Fruit fly (Drosophila melanogaster) whole organism, embryonic: Measurements from ENCODE around the gene CG4970.
A peak's percentile ranks its signal among the peaks of the same experiment; 100 is the strongest.

Source experiments
- Asciz ChIP-seq: fragments of 200-800 bp; sonication (Bioruptor generic); optimal IDR thresholded peaks from 2 replicates; lab custom pipeline; 2017; ENCODE audit warnings: missing biosample characterization, mild to moderate bottlenecking, missing genetic modification characterization, missing genetic modification reagents
- CG1024 ChIP-seq: fragments of 200-800 bp; sonication (Bioruptor generic); IDR thresholded peaks from 2 replicates; pipeline ENCODE4 v1.3.6; 2022; ENCODE audit warnings: missing biosample characterization, missing genetic modification characterization
- CG10321 ChIP-seq: fragments of 200-800 bp; sonication (Bioruptor generic); IDR thresholded peaks from 2 replicates; pipeline ENCODE4 v1.3.6; 2022; ENCODE audit warnings: missing biosample characterization, missing genetic modification characterization
- CG10543 ChIP-seq: fragments of 200-800 bp; sonication (Bioruptor generic); optimal IDR thresholded peaks from 3 replicates; lab custom pipeline; 2017; ENCODE audit warnings: missing biosample characterization, mild to moderate bottlenecking, missing genetic modification characterization, moderate library complexity
- CG11085 ChIP-seq: fragments of 200-800 bp; sonication (Bioruptor generic); IDR thresholded peaks from 2 replicates; pipeline ENCODE4 v1.3.6; 2022; ENCODE audit warnings: missing biosample characterization, missing genetic modification characterization
- CG11504 ChIP-seq: fragments of 200-800 bp; sonication (Bioruptor generic); optimal IDR thresholded peaks from 3 replicates; lab custom pipeline; 2019; ENCODE audit warnings: missing biosample characterization, mild to moderate bottlenecking, missing genetic modification characterization, moderate library complexity
- CG14710 ChIP-seq: fragments of 200-800 bp; sonication (Bioruptor generic); optimal IDR thresholded peaks from 3 replicates; lab custom pipeline; 2019; ENCODE audit warnings: missing biosample characterization, mild to moderate bottlenecking, missing genetic modification characterization, moderate library complexity
- CG1529 ChIP-seq: fragments of 200-800 bp; sonication (Bioruptor generic); optimal IDR thresholded peaks from 3 replicates; lab custom pipeline; 2018; ENCODE audit warnings: missing biosample characterization, missing genetic modification characterization
- CG1602 ChIP-seq: fragments of 200-800 bp; sonication (Bioruptor generic); optimal IDR thresholded peaks from 3 replicates; lab custom pipeline; 2016; ENCODE audit warnings: missing biosample characterization, missing genetic modification characterization
- CG1603 ChIP-seq: fragments of 200-800 bp; sonication (Bioruptor generic); optimal IDR thresholded peaks from 2 replicates; lab custom pipeline; 2019; ENCODE audit warnings: missing biosample characterization, mild to moderate bottlenecking, missing genetic modification characterization, moderate library complexity
- CG16779 ChIP-seq: fragments of 200-800 bp; sonication (Bioruptor generic); IDR thresholded peaks from 2 replicates; pipeline ENCODE4 v1.3.6; 2022; ENCODE audit warnings: missing biosample characterization, missing genetic modification characterization
- CG16813 ChIP-seq: fragments of 200-800 bp; sonication (Bioruptor generic); IDR thresholded peaks from 3 replicates; pipeline ENCODE4 v1.3.6; 2022; ENCODE audit warnings: missing biosample characterization, missing genetic modification characterization; ENCODE audit not compliant: partially characterized antibody
- CG17568 ChIP-seq: fragments of 200-800 bp; sonication (Bioruptor generic); optimal IDR thresholded peaks from 2 replicates; lab custom pipeline; 2018; ENCODE audit warnings: missing biosample characterization, mild to moderate bottlenecking, missing genetic modification characterization, moderate library complexity
- CG1792 ChIP-seq: fragments of 200-800 bp; sonication (Bioruptor generic); optimal IDR thresholded peaks from 2 replicates; lab custom pipeline; 2016; ENCODE audit warnings: missing biosample characterization, missing genetic modification characterization
- CG18764 ChIP-seq: fragments of 200-800 bp; sonication (Bioruptor generic); optimal IDR thresholded peaks from 3 replicates; lab custom pipeline; 2016; ENCODE audit warnings: missing biosample characterization, missing genetic modification characterization
- CG2120 ChIP-seq: fragments of 200-800 bp; sonication (Bioruptor generic); optimal IDR thresholded peaks from 3 replicates; lab custom pipeline; 2016; ENCODE audit warnings: missing biosample characterization, missing genetic modification characterization
- CG2712 ChIP-seq: fragments of 200-800 bp; optimal IDR thresholded peaks from 3 replicates; lab custom pipeline; 2019; ENCODE audit warnings: missing biosample characterization, mild to moderate bottlenecking, missing genetic modification characterization, moderate library complexity
- CG2889 ChIP-seq: fragments of 200-800 bp; sonication (Bioruptor generic); IDR thresholded peaks from 3 replicates; pipeline ENCODE4 v1.3.6; 2022; ENCODE audit warnings: missing biosample characterization, missing genetic modification characterization
- CG3163 ChIP-seq: fragments of 200-800 bp; sonication (Bioruptor generic); optimal IDR thresholded peaks from 3 replicates; lab custom pipeline; 2016; ENCODE audit warnings: missing biosample characterization, missing genetic modification characterization
- CG32532 ChIP-seq: fragments of 200-800 bp; sonication (Bioruptor generic); IDR thresholded peaks from 2 replicates; pipeline ENCODE4 v1.3.6; 2022; ENCODE audit warnings: missing biosample characterization, missing genetic modification characterization
- CG4707 ChIP-seq: fragments of 200-800 bp; sonication (Bioruptor generic); optimal IDR thresholded peaks from 2 replicates; lab custom pipeline; 2018; ENCODE audit warnings: missing biosample characterization, mild to moderate bottlenecking, missing genetic modification characterization, moderate library complexity
- CG6854 ChIP-seq: fragments of 200-800 bp; sonication (Bioruptor generic); optimal IDR thresholded peaks from 3 replicates; lab custom pipeline; 2017; ENCODE audit warnings: missing biosample characterization, mild to moderate bottlenecking, missing genetic modification characterization
- CG7745 ChIP-seq: fragments of 200-800 bp; sonication (Bioruptor generic); optimal IDR thresholded peaks from 2 replicates; lab custom pipeline; 2018; ENCODE audit warnings: missing biosample characterization, mild to moderate bottlenecking, missing genetic modification characterization, moderate library complexity
- CG8388 ChIP-seq: fragments of 200-800 bp; sonication (Bioruptor generic); optimal IDR thresholded peaks from 2 replicates; lab custom pipeline; 2019; ENCODE audit warnings: missing biosample characterization, mild to moderate bottlenecking, missing genetic modification characterization, moderate library complexity
- CG9609 ChIP-seq: fragments of 200-800 bp; sonication (Bioruptor generic); optimal IDR thresholded peaks from 3 replicates; lab custom pipeline; 2016; ENCODE audit warnings: missing biosample characterization, missing genetic modification characterization
- D19B ChIP-seq: fragments of 200-800 bp; sonication (Bioruptor generic); optimal IDR thresholded peaks from 2 replicates; lab custom pipeline; 2017; ENCODE audit warnings: missing biosample characterization, mild to moderate bottlenecking, missing genetic modification characterization
- H15 ChIP-seq: fragments of 200-800 bp; sonication (Bioruptor generic); IDR thresholded peaks from 3 replicates; pipeline ENCODE4 v1.3.6; 2022; ENCODE audit warnings: missing biosample characterization, missing genetic modification characterization
- HLH3B ChIP-seq: fragments of 200-800 bp; sonication (Bioruptor generic); IDR thresholded peaks from 2 replicates; pipeline ENCODE4 v1.3.6; 2022; ENCODE audit warnings: missing biosample characterization, missing genetic modification characterization
- HLH4C ChIP-seq: fragments of 200-800 bp; sonication (Bioruptor generic); IDR thresholded peaks from 3 replicates; pipeline ENCODE4 v1.3.6; 2022; ENCODE audit warnings: missing biosample characterization, missing genetic modification characterization; ENCODE audit not compliant: partially characterized antibody
- Lpt ChIP-seq: fragments of >200 bp; optimal IDR thresholded peaks from 2 replicates; lab custom pipeline; 2018; ENCODE audit warnings: missing biosample characterization, missing genetic modification characterization
- NFAT ChIP-seq: fragments of 200-800 bp; sonication (Bioruptor generic); IDR thresholded peaks from 2 replicates; pipeline ENCODE4 v1.3.6; 2022; ENCODE audit warnings: missing biosample characterization, missing genetic modification characterization
- NK7.1 ChIP-seq: fragments of 200-800 bp; sonication (Bioruptor generic); optimal IDR thresholded peaks from 3 replicates; lab custom pipeline; 2016; ENCODE audit warnings: missing biosample characterization, missing genetic modification characterization
- Ptx1 ChIP-seq: fragments of 200-800 bp; sonication (Bioruptor generic); IDR thresholded peaks from 2 replicates; pipeline ENCODE4 v1.3.6; 2022; ENCODE audit warnings: missing biosample characterization, missing genetic modification characterization
- Vsx1 ChIP-seq: fragments of 200-800 bp; sonication (Bioruptor generic); optimal IDR thresholded peaks from 2 replicates; lab custom pipeline; 2017; ENCODE audit warnings: missing biosample characterization, mild to moderate bottlenecking, missing genetic modification characterization, missing genetic modification reagents
- Xrp1 ChIP-seq: fragments of 200-800 bp; sonication (Bioruptor generic); IDR thresholded peaks from 2 replicates; pipeline ENCODE4 v1.3.6; 2022; ENCODE audit warnings: missing biosample characterization, missing genetic modification characterization
- amos ChIP-seq: fragments of 200-800 bp; sonication (Bioruptor generic); IDR thresholded peaks from 2 replicates; pipeline ENCODE4 v1.3.6; 2022; ENCODE audit warnings: missing biosample characterization, missing genetic modification characterization; ENCODE audit not compliant: partially characterized antibody
- chif ChIP-seq, 2 experiments: fragments of 200-800 bp; sonication (Bioruptor generic); optimal IDR thresholded peaks; 3 replicates each; lab custom pipeline; 2016; ENCODE audit warnings: missing biosample characterization in 2 of 2, missing genetic modification characterization in 2 of 2
- dimm ChIP-seq: fragments of 200-800 bp; sonication (Bioruptor generic); IDR thresholded peaks from 2 replicates; pipeline ENCODE4 v1.3.6; 2022; ENCODE audit warnings: missing biosample characterization, missing genetic modification characterization
- eve ChIP-seq, 2 experiments: fragments of >200 bp; optimal IDR thresholded peaks; 2 replicates each; lab custom pipeline; 2017; ENCODE audit warnings: missing biosample characterization in 2 of 2, missing genetic modification characterization in 2 of 2
- grn ChIP-seq: fragments of 200-800 bp; sonication (Bioruptor generic); optimal IDR thresholded peaks from 3 replicates; lab custom pipeline; 2017; ENCODE audit warnings: missing biosample characterization, missing genetic modification characterization
- gsb-n ChIP-seq: fragments of 200-800 bp; sonication (Bioruptor generic); optimal IDR thresholded peaks from 3 replicates; lab custom pipeline; 2018; ENCODE audit warnings: missing biosample characterization, mild to moderate bottlenecking, missing genetic modification characterization
- lilli ChIP-seq: fragments of 200-800 bp; sonication (Bioruptor generic); optimal IDR thresholded peaks from 3 replicates; lab custom pipeline; 2016; ENCODE audit warnings: missing biosample characterization, missing genetic modification characterization
- lola ChIP-seq, 3 experiments: fragments of >200 bp in 2 of 3; fragments of 200-800 bp in 1 of 3; sonication (Bioruptor generic) in 1 of 3; optimal IDR thresholded peaks; 2 replicates each; lab custom pipeline; 2017 to 2019; ENCODE audit warnings: missing biosample characterization in 3 of 3, missing genetic modification characterization in 3 of 3, mild to moderate bottlenecking in 1 of 3, moderate library complexity in 1 of 3
- ranshi ChIP-seq: fragments of 200-800 bp; sonication (Bioruptor generic); IDR thresholded peaks from 2 replicates; pipeline ENCODE4 v1.3.6; 2022; ENCODE audit warnings: missing biosample characterization, missing genetic modification characterization
- schlank ChIP-seq: fragments of 200-800 bp; sonication (Bioruptor generic); optimal IDR thresholded peaks from 2 replicates; lab custom pipeline; 2018; ENCODE audit warnings: missing biosample characterization, mild to moderate bottlenecking, missing genetic modification characterization
- scrt ChIP-seq: fragments of 200-800 bp; sonication (Bioruptor generic); optimal IDR thresholded peaks from 2 replicates; lab custom pipeline; 2018; ENCODE audit warnings: missing biosample characterization, mild to moderate bottlenecking, missing genetic modification characterization, moderate library complexity
- tll ChIP-seq, 2 experiments: fragments of 200-800 bp in 1 of 2; fragments of >200 bp in 1 of 2; sonication (Bioruptor generic) in 1 of 2; optimal IDR thresholded peaks; 2 replicates each; lab custom pipeline; 2017 to 2019; ENCODE audit warnings: missing biosample characterization in 2 of 2, missing genetic modification characterization in 2 of 2, mild to moderate bottlenecking in 1 of 2, moderate library complexity in 1 of 2
- trh ChIP-seq: fragments of 200-800 bp; sonication (Bioruptor generic); optimal IDR thresholded peaks from 2 replicates; lab custom pipeline; 2016; ENCODE audit warnings: missing biosample characterization, missing genetic modification characterization
- zen ChIP-seq: fragments of 200-800 bp; sonication (Bioruptor generic); optimal IDR thresholded peaks from 3 replicates; lab custom pipeline; 2018; ENCODE audit warnings: missing biosample characterization, mild to moderate bottlenecking, missing genetic modification characterization, moderate library complexity

The CG4970 gene

DNA sequence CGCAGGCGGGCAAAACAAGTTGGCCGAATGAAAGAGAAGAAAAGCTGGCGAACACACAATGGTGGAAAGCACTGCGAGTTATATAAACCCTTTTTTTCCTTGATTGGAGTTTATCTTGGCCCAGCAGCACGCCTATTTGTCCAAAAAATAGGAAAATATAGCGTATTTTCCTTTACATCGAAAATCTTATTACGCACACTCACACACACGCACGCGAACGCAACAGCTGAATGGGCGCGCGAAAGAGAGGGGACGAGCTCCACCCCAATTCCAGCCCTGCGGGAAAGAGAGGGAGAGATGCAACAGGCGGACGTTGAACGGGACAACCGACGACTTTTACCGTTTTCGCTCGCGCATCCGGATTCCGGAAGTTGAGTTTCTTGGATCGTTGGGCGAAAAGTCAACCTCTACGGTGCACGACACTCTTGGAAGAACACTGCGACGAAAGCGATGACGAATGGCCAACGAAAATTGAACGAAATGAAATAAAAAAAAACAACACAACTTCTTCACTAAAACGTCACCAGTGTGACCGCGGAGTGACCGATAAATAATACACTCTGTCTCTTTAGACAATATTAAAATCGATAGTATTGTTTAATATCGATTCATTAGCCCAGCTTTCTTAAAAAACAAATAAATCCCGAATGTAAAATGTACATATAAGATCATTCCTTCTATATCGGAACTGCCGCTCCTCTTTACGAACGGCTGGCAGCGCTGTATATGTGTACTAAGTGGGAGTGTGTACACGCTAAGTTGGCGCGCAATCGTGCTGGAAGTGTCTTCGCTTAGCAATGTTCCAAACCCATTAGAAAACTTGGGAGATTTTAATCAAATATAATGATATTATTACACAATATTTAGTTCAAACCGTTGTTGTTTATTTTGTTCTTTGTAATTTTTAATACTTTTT lies at the start of gene CG4970, which contains the start of gene Dlg5 (continued):
- TF ChIP-seq CG10543 (GFP tag; lab: Kevin White, UChicago) (no peak), CG32532 (GFP tag; lab: Robert Waterston, UW) (no peak), HLH3B (GFP tag; lab: Robert Waterston, UW) (no peak), HLH4C (GFP tag; lab: Robert Waterston, UW) (peak; percentile 73), grn (GFP tag; lab: Kevin White, UChicago) (peak; percentile 93), CG11504 (tag; lab: Kevin White, UChicago) (no peak), Lpt (GFP tag; lab: Kevin White, UChicago) (no peak), gsb-n (tag; lab: Kevin White, UChicago) (no peak), CG3163 (no peak), lilli (GFP tag; lab: Kevin White, UChicago) (peak; percentile 20), CG2712 (tag; lab: Kevin White, UChicago) (no peak), CG1603 (peak; percentile 81), chif (GFP tag; optimal IDR thresholded peaks at IDR 0.05; lab: Kevin White, UChicago) (no peak), CG18764 (GFP tag; lab: Kevin White, UChicago) (no peak), CG16779 (GFP tag; lab: Robert Waterston, UW) (no peak), ranshi (GFP tag; lab: Robert Waterston, UW) (no peak), dimm (GFP tag; lab: Robert Waterston, UW) (no peak), lola (GFP tag; optimal IDR thresholded peaks at IDR 0.05; lab: Kevin White, UChicago) (peak in 1 of 3 experiments; percentile 71), CG16813 (GFP tag; lab: Robert Waterston, UW) (peak; percentile 82), CG1602 (no peak), CG8388 (GFP tag; lab: Kevin White, UChicago) (no peak), NFAT (GFP tag; lab: Robert Waterston, UW) (peak; percentile 63; the same call in 1 of the 2 replicates), CG4707 (GFP tag; lab: Kevin White, UChicago) (no peak), CG14710 (tag; lab: Kevin White, UChicago) (peak; percentile 69), Xrp1 (no peak), CG9609 (GFP tag; lab: Kevin White, UChicago) (no peak), NK7.1 (GFP tag; lab: Kevin White, UChicago) (no peak), Vsx1 (GFP tag; lab: Kevin White, UChicago) (no peak), trh (GFP tag; lab: Kevin White, UChicago) (no peak), CG2889 (GFP tag; lab: Robert Waterston, UW) (no peak), eve (GFP tag; optimal IDR thresholded peaks at IDR 0.05; lab: Kevin White, UChicago) (no peak), CG1792 (GFP tag; lab: Kevin White, UChicago) (no peak), H15 (no peak), CG1529 (GFP tag; lab: Kevin White, UChicago) (no peak), zen (tag; lab: Kevin White, UChicago) (peak; percentile 27), Ptx1 (GFP tag; lab: Robert Waterston, UW) (no peak), CG6854 (GFP tag; lab: Kevin White, UChicago) (no peak), schlank (tag; lab: Kevin White, UChicago) (no peak), amos (GFP tag; lab: Robert Waterston, UW) (peak; percentile 84), CG1024 (GFP tag; lab: Robert Waterston, UW) (no peak), CG11085 (GFP tag; lab: Robert Waterston, UW) (no peak), CG2120 (GFP tag; lab: Kevin White, UChicago) (no peak), tll (GFP tag; optimal IDR thresholded peaks at IDR 0.05; lab: Kevin White, UChicago) (no peak), Asciz (GFP tag; lab: Kevin White, UChicago) (no peak), D19B (GFP tag; lab: Kevin White, UChicago) (no peak), scrt (GFP tag; lab: Kevin White, UChicago) (peak; percentile 100), CG7745 (tag; lab: Kevin White, UChicago) (no peak), CG10321 (peak; percentile 72), CG17568 (GFP tag; lab: Kevin White, UChicago) (no peak)
